Fruit fly (Drosophila melanogaster) whole organism, embryonic: Measurements from ENCODE around the gene CG32639.

Source experiments
- Ada2b ChIP-seq: fragments of 200-800 bp; sonication (Bioruptor generic); IDR thresholded peaks from 2 replicates; pipeline ENCODE4 v1.3.6; 2022; ENCODE audit warnings: missing biosample characterization, missing genetic modification characterization
- Adf1 ChIP-seq: fragments of 200-800 bp; sonication (Bioruptor generic); IDR thresholded peaks from 2 replicates; pipeline ENCODE4 v1.3.6; 2022; ENCODE audit warnings: missing biosample characterization, missing genetic modification characterization
- Atf3 ChIP-seq: fragments of 200-800 bp; sonication (Bioruptor generic); optimal IDR thresholded peaks from 3 replicates; lab custom pipeline; 2016; ENCODE audit warnings: missing biosample characterization, missing genetic modification characterization
- BtbVII ChIP-seq: fragments of 200-800 bp; sonication (Bioruptor generic); optimal IDR thresholded peaks from 3 replicates; lab custom pipeline; 2017; ENCODE audit warnings: missing biosample characterization, mild to moderate bottlenecking, missing genetic modification characterization
- CG10267 ChIP-seq: fragments of 200-800 bp; sonication (Bioruptor generic); optimal IDR thresholded peaks from 2 replicates; lab custom pipeline; 2018; ENCODE audit warnings: missing biosample characterization, mild to moderate bottlenecking, missing genetic modification characterization, moderate library complexity
- CG11695 ChIP-seq: fragments of 200-800 bp; sonication (Bioruptor generic); IDR thresholded peaks from 3 replicates; pipeline ENCODE4 v1.3.6; 2022; ENCODE audit warnings: missing biosample characterization, missing genetic modification characterization
- CG12391 ChIP-seq: fragments of 200-800 bp; sonication (Bioruptor generic); optimal IDR thresholded peaks from 3 replicates; lab custom pipeline; 2018; ENCODE audit warnings: missing biosample characterization, mild to moderate bottlenecking, missing genetic modification characterization, moderate library complexity
- CG13624 ChIP-seq: fragments of 200-800 bp; sonication (Bioruptor generic); optimal IDR thresholded peaks from 2 replicates; lab custom pipeline; 2016; ENCODE audit warnings: missing biosample characterization, missing genetic modification characterization
- CG15696 ChIP-seq: fragments of 200-800 bp; sonication (Bioruptor generic); optimal IDR thresholded peaks from 2 replicates; lab custom pipeline; 2019; ENCODE audit warnings: missing biosample characterization, mild to moderate bottlenecking, missing genetic modification characterization, moderate library complexity
- CG16813 ChIP-seq: fragments of 200-800 bp; sonication (Bioruptor generic); IDR thresholded peaks from 3 replicates; pipeline ENCODE4 v1.3.6; 2022; ENCODE audit warnings: missing biosample characterization, missing genetic modification characterization; ENCODE audit not compliant: partially characterized antibody
- CG17361 ChIP-seq: fragments of 200-800 bp; sonication (Bioruptor generic); IDR thresholded peaks from 3 replicates; pipeline ENCODE4 v1.3.6; 2022; ENCODE audit warnings: missing biosample characterization, missing genetic modification characterization
- CG2120 ChIP-seq: fragments of 200-800 bp; sonication (Bioruptor generic); optimal IDR thresholded peaks from 3 replicates; lab custom pipeline; 2016; ENCODE audit warnings: missing biosample characterization, missing genetic modification characterization
- CG2712 ChIP-seq: fragments of 200-800 bp; optimal IDR thresholded peaks from 3 replicates; lab custom pipeline; 2019; ENCODE audit warnings: missing biosample characterization, mild to moderate bottlenecking, missing genetic modification characterization, moderate library complexity
- CG30020 ChIP-seq: fragments of 200-800 bp; optimal IDR thresholded peaks from 2 replicates; lab custom pipeline; 2019; ENCODE audit warnings: missing biosample characterization, mild to moderate bottlenecking, missing genetic modification characterization, moderate library complexity
- CG31224 ChIP-seq: fragments of 200-800 bp; sonication (Bioruptor generic); IDR thresholded peaks from 2 replicates; pipeline ENCODE4 v1.3.6; 2022; ENCODE audit warnings: missing biosample characterization, missing genetic modification characterization
- CG3407 ChIP-seq: fragments of 200-800 bp; sonication (Bioruptor generic); optimal IDR thresholded peaks from 2 replicates; lab custom pipeline; 2018; ENCODE audit warnings: missing biosample characterization, mild to moderate bottlenecking, missing genetic modification characterization
- CG4328 ChIP-seq: fragments of 200-800 bp; sonication (Bioruptor generic); optimal IDR thresholded peaks from 3 replicates; lab custom pipeline; 2017; ENCODE audit warnings: missing biosample characterization, missing genetic modification reagents, missing genetic modification characterization
- CG6254 ChIP-seq: fragments of 200-800 bp; sonication (Bioruptor generic); optimal IDR thresholded peaks from 3 replicates; lab custom pipeline; 2017; ENCODE audit warnings: mild to moderate bottlenecking, missing biosample characterization, missing genetic modification reagents, missing genetic modification characterization
- CG9437 ChIP-seq: fragments of 200-800 bp; sonication (Bioruptor generic); optimal IDR thresholded peaks from 2 replicates; lab custom pipeline; 2018; ENCODE audit warnings: missing biosample characterization, mild to moderate bottlenecking, missing genetic modification characterization
- CHES-1-like ChIP-seq: fragments of 200-800 bp; sonication (Bioruptor generic); optimal IDR thresholded peaks from 2 replicates; lab custom pipeline; 2016; ENCODE audit warnings: missing biosample characterization, missing genetic modification characterization
- Dbx ChIP-seq: fragments of 200-800 bp; sonication (Bioruptor generic); IDR thresholded peaks from 3 replicates; pipeline ENCODE4 v1.3.6; 2022; ENCODE audit warnings: missing biosample characterization, missing genetic modification characterization
- E2f1 ChIP-seq: fragments of 200-800 bp; sonication (Bioruptor generic); IDR thresholded peaks from 2 replicates; pipeline ENCODE4 v1.3.6; 2022; ENCODE audit warnings: missing biosample characterization, missing genetic modification characterization
- E2f2 ChIP-seq: fragments of 200-800 bp; sonication (Bioruptor generic); IDR thresholded peaks from 2 replicates; pipeline ENCODE4 v1.3.6; 2022; ENCODE audit warnings: missing biosample characterization, missing genetic modification characterization
- Fer1 ChIP-seq: fragments of 200-800 bp; sonication (Bioruptor generic); optimal IDR thresholded peaks from 2 replicates; lab custom pipeline; 2017; ENCODE audit warnings: missing biosample characterization, mild to moderate bottlenecking, missing genetic modification characterization
- Neu2 ChIP-seq: fragments of 200-800 bp; sonication (Bioruptor generic); optimal IDR thresholded peaks from 3 replicates; lab custom pipeline; 2016; ENCODE audit warnings: missing biosample characterization, missing genetic modification characterization, borderline replicate concordance
- Rx ChIP-seq: fragments of 200-800 bp; sonication (Bioruptor generic); IDR thresholded peaks from 2 replicates; pipeline ENCODE4 v1.3.6; 2022; ENCODE audit warnings: missing biosample characterization, missing genetic modification characterization
- Vsx1 ChIP-seq: fragments of 200-800 bp; sonication (Bioruptor generic); optimal IDR thresholded peaks from 2 replicates; lab custom pipeline; 2017; ENCODE audit warnings: missing biosample characterization, mild to moderate bottlenecking, missing genetic modification characterization, missing genetic modification reagents
- btn ChIP-seq: fragments of 200-800 bp; sonication (Bioruptor generic); optimal IDR thresholded peaks from 2 replicates; lab custom pipeline; 2016; ENCODE audit warnings: missing biosample characterization, missing genetic modification characterization
- emc ChIP-seq: fragments of 200-800 bp; sonication (Bioruptor generic); optimal IDR thresholded peaks from 2 replicates; lab custom pipeline; 2016; ENCODE audit warnings: missing biosample characterization, missing genetic modification characterization
- fru ChIP-seq: fragments of >200 bp; optimal IDR thresholded peaks from 2 replicates; lab custom pipeline; 2017
- hb ChIP-seq: fragments of 200-800 bp; sonication (Bioruptor generic); IDR thresholded peaks from 3 replicates; pipeline ENCODE4 v1.3.6; 2022; ENCODE audit warnings: missing biosample characterization, missing genetic modification characterization; ENCODE audit not compliant: partially characterized antibody
- inv ChIP-seq: fragments of 200-800 bp; sonication (Bioruptor generic); IDR thresholded peaks from 2 replicates; pipeline ENCODE4 v1.3.6; 2022; ENCODE audit warnings: missing biosample characterization, missing genetic modification characterization; ENCODE audit not compliant: partially characterized antibody
- lbe ChIP-seq: fragments of 200-800 bp; sonication (Bioruptor generic); optimal IDR thresholded peaks from 2 replicates; lab custom pipeline; 2016; ENCODE audit warnings: missing biosample characterization, mild to moderate bottlenecking, missing genetic modification characterization
- phol ChIP-seq: fragments of 200-800 bp; sonication (Bioruptor generic); optimal IDR thresholded peaks from 3 replicates; lab custom pipeline; 2018; ENCODE audit warnings: missing biosample characterization, mild to moderate bottlenecking, missing genetic modification characterization, moderate library complexity
- ro ChIP-seq: fragments of 200-800 bp; sonication (Bioruptor generic); IDR thresholded peaks from 2 replicates; pipeline ENCODE4 v1.3.6; 2022; ENCODE audit warnings: missing biosample characterization, missing genetic modification characterization
- row ChIP-seq: fragments of 200-800 bp; sonication (Bioruptor generic); IDR thresholded peaks from 3 replicates; pipeline ENCODE4 v1.3.6; 2022; ENCODE audit warnings: missing biosample characterization, missing genetic modification characterization
- scrt ChIP-seq: fragments of 200-800 bp; sonication (Bioruptor generic); optimal IDR thresholded peaks from 2 replicates; lab custom pipeline; 2018; ENCODE audit warnings: missing biosample characterization, mild to moderate bottlenecking, missing genetic modification characterization, moderate library complexity
- sens ChIP-seq: fragments of 200-800 bp; sonication (Bioruptor generic); peaks from one replicate; lab custom pipeline; 2016; ENCODE audit warnings: missing biosample characterization, missing genetic modification characterization
- sr ChIP-seq: fragments of 200-800 bp; sonication (Bioruptor generic); IDR thresholded peaks from 3 replicates; pipeline ENCODE4 v1.3.6; 2022; ENCODE audit warnings: missing biosample characterization, missing genetic modification characterization
- stwl ChIP-seq: fragments of 200-800 bp; sonication (Bioruptor generic); optimal IDR thresholded peaks from 3 replicates; lab custom pipeline; 2018; ENCODE audit warnings: missing biosample characterization, mild to moderate bottlenecking, missing genetic modification characterization, moderate library complexity
- sug ChIP-seq: fragments of 200-800 bp; optimal IDR thresholded peaks from 2 replicates; lab custom pipeline; 2019; ENCODE audit warnings: missing biosample characterization, mild to moderate bottlenecking, missing genetic modification characterization, moderate library complexity
- unpg ChIP-seq: fragments of 200-800 bp; sonication (Bioruptor generic); optimal IDR thresholded peaks from 3 replicates; lab custom pipeline; 2018; ENCODE audit warnings: missing biosample characterization, mild to moderate bottlenecking, missing genetic modification characterization, moderate library complexity
- zf30C ChIP-seq: fragments of 200-800 bp; sonication (Bioruptor generic); optimal IDR thresholded peaks from 3 replicates; lab custom pipeline; 2018; ENCODE audit warnings: missing biosample characterization, mild to moderate bottlenecking, missing genetic modification characterization

Gene CG32639

dm6 chrX:13221311-13221710, 15.1 kb downstream of the CG32639 start (continued):
- TF ChIP-seq zf30C (GFP tag; lab: Kevin White, UChicago), result peak; percentile 47
- TF ChIP-seq, all 482 proteins: peak for 48

dm6 chrX:13220418-13220817, 15.9 kb downstream of the CG32639 start:
- TF ChIP-seq lbe (GFP tag; lab: Kevin White, UChicago), result no peak
- TF ChIP-seq btn (GFP tag; lab: Kevin White, UChicago), result no peak
- no peak for TF ChIP-seq Fer1
- TF ChIP-seq stwl, result peak; percentile 14
- TF ChIP-seq sr (GFP tag; lab: Robert Waterston, UW), result no peak
- peak; percentile 12 for TF ChIP-seq sens (GFP tag; lab: Kevin White, UChicago)
- TF ChIP-seq CG9437, result peak; percentile 5
- TF ChIP-seq inv (GFP tag; lab: Robert Waterston, UW), result no peak
- no peak for TF ChIP-seq fru (lab: Kevin White, UChicago)
- no peak for TF ChIP-seq CG13624
- TF ChIP-seq CG30020 (tag; lab: Kevin White, UChicago), result no peak
- no peak for TF ChIP-seq Atf3 (GFP tag; lab: Kevin White, UChicago)
- TF ChIP-seq row (GFP tag; lab: Robert Waterston, UW), result no peak
- no peak for TF ChIP-seq hb (GFP tag; lab: Robert Waterston, UW)
- TF ChIP-seq BtbVII (GFP tag; lab: Kevin White, UChicago), result no peak
- TF ChIP-seq CG15696, result no peak
- no peak for TF ChIP-seq Adf1 (GFP tag; lab: Robert Waterston, UW)
- no peak for TF ChIP-seq emc (GFP tag; lab: Kevin White, UChicago)
- no peak for TF ChIP-seq CG6254 (GFP tag; lab: Kevin White, UChicago)
- no peak for TF ChIP-seq CG2712 (tag; lab: Kevin White, UChicago)
- 0 out of 3 replicates have a peak, but pooled peaks have one; percentile 17 for TF ChIP-seq CG17361 (GFP tag; lab: Robert Waterston, UW)
- TF ChIP-seq CG12391, result no peak
- no peak for TF ChIP-seq scrt (GFP tag; lab: Kevin White, UChicago)
- TF ChIP-seq ro, result no peak
- no peak for TF ChIP-seq CG4328 (GFP tag; lab: Kevin White, UChicago)
- no peak for TF ChIP-seq CG2120
- no peak for TF ChIP-seq Dbx (GFP tag; lab: Robert Waterston, UW)
- TF ChIP-seq CG16813 (GFP tag; lab: Robert Waterston, UW), result no peak
- TF ChIP-seq E2f1 (GFP tag; lab: Robert Waterston, UW), result no peak
- no peak for TF ChIP-seq Ada2b
- 0 out of 3 replicates have a peak, but pooled peaks have one; percentile 11 for TF ChIP-seq CG11695 (GFP tag; lab: Robert Waterston, UW)
- TF ChIP-seq CHES-1-like (GFP tag; lab: Kevin White, UChicago), result no peak
- TF ChIP-seq E2f2 (GFP tag; lab: Robert Waterston, UW), result no peak
- TF ChIP-seq sug, result no peak
- no peak for TF ChIP-seq Vsx1 (GFP tag; lab: Kevin White, UChicago)
- no peak for TF ChIP-seq Rx (GFP tag; lab: Robert Waterston, UW)
- peak; percentile 12 for TF ChIP-seq phol
- no peak for TF ChIP-seq unpg (GFP tag; lab: Kevin White, UChicago)
- TF ChIP-seq CG3407 (GFP tag; lab: Kevin White, UChicago), result no peak
- TF ChIP-seq CG10267 (tag; lab: Kevin White, UChicago), result no peak
- no peak for TF ChIP-seq CG31224 (GFP tag; lab: Robert Waterston, UW)
- no peak for TF ChIP-seq Neu2 (GFP tag; lab: Kevin White, UChicago)
